Worm (Caenorhabditis elegans) whole organism, L1 larva: ENCODE results near the gene nhr-181.

Source experiments
- F16B12.6 ChIP-seq: fragments of 150-350 bp; optimal IDR thresholded peaks from 2 replicates; lab custom pipeline; 2014; ENCODE audit warnings: missing biosample characterization, missing genetic modification characterization
- Y116A8C.19 ChIP-seq: sonication (generic microtip); optimal IDR thresholded peaks from 2 replicates; lab custom pipeline; 2016; ENCODE audit warnings: missing compliant biosample characterization, missing genetic modification characterization, borderline replicate concordance
- aly-2 ChIP-seq: fragments of 150-350 bp; optimal IDR thresholded peaks from 2 replicates; lab custom pipeline; 2014; ENCODE audit warnings: missing biosample characterization, missing genetic modification characterization
- ceh-88 ChIP-seq: fragments of 200-800 bp; sonication (Bioruptor generic); IDR thresholded peaks from 2 replicates; pipeline ENCODE4 v1.3.6; 2022; ENCODE audit warnings: missing genetic modification characterization, missing compliant biosample characterization
- ceh-90 ChIP-seq: sonication (generic microtip); optimal IDR thresholded peaks from 2 replicates; lab custom pipeline; 2016; ENCODE audit warnings: missing genetic modification characterization, missing compliant biosample characterization
- dpl-1 ChIP-seq, 3 experiments: fragments of 150-350 bp in 2 of 3; sonication (generic microtip) in 1 of 3; optimal IDR thresholded peaks; 2 replicates each; lab custom pipeline; 2014 to 2017; ENCODE audit warnings: missing biosample characterization in 3 of 3, missing genetic modification characterization in 3 of 3, missing genetic modification reagents in 3 of 3
- dsc-1 ChIP-seq: sonication (generic microtip); optimal IDR thresholded peaks from 2 replicates; lab custom pipeline; 2016; ENCODE audit warnings: mild to moderate bottlenecking, missing genetic modification characterization, missing compliant biosample characterization
- efl-1 ChIP-seq, 4 experiments: fragments of 150-350 bp; optimal IDR thresholded peaks in 3 of 4; peaks in 1 of 4; 1 replicate in 1 of 4; 2 replicates in 3 of 4; lab custom pipeline; 2014; ENCODE audit warnings: missing biosample characterization in 2 of 4, missing genetic modification characterization in 2 of 4, missing genetic modification reagents in 2 of 4
- fkh-8 ChIP-seq: sonication (generic microtip); optimal IDR thresholded peaks from 2 replicates; lab custom pipeline; 2016; ENCODE audit warnings: mild to moderate bottlenecking, missing genetic modification characterization, missing compliant biosample characterization
- fos-1 ChIP-seq: fragments of 150-350 bp; optimal IDR thresholded peaks from 2 replicates; lab custom pipeline; 2014; ENCODE audit warnings: missing biosample characterization, missing genetic modification characterization
- grh-1 ChIP-seq: fragments of 200-800 bp; sonication (Bioruptor generic); IDR thresholded peaks from 2 replicates; pipeline ENCODE4 v1.3.6; 2022; ENCODE audit warnings: missing genetic modification reagents, missing genetic modification characterization, missing compliant biosample characterization
- hlh-4 ChIP-seq: sonication (generic microtip); optimal IDR thresholded peaks from 2 replicates; lab custom pipeline; 2016; ENCODE audit warnings: mild to moderate bottlenecking, missing genetic modification characterization, missing compliant biosample characterization
- isw-1 ChIP-seq: fragments of 200-800 bp; sonication (Bioruptor generic); IDR thresholded peaks from 2 replicates; pipeline ENCODE4 v1.3.6; 2022; ENCODE audit warnings: missing genetic modification characterization, missing compliant biosample characterization
- lin-15B ChIP-seq: fragments of 150-350 bp; sonication (generic microtip); optimal IDR thresholded peaks from 3 replicates; lab custom pipeline; 2014; ENCODE audit warnings: missing biosample characterization, missing genetic modification characterization
- lin-35 ChIP-seq, 2 experiments: fragments of 150-350 bp; optimal IDR thresholded peaks; 2 replicates each; lab custom pipeline; 2014; ENCODE audit warnings: missing biosample characterization in 2 of 2, missing genetic modification characterization in 2 of 2, missing genetic modification reagents in 2 of 2
- lin-39 ChIP-seq: fragments of 150-350 bp; optimal IDR thresholded peaks from 2 replicates; lab custom pipeline; 2014; ENCODE audit warnings: missing biosample characterization, missing genetic modification reagents, missing genetic modification characterization
- lsy-2 ChIP-seq, 2 experiments: fragments of 150-350 bp; optimal IDR thresholded peaks; 2 replicates each; lab custom pipeline; 2014; ENCODE audit warnings: missing biosample characterization in 2 of 2, missing genetic modification characterization in 2 of 2
- mab-9 ChIP-seq: fragments of 200-800 bp; sonication (Bioruptor generic); IDR thresholded peaks from 2 replicates; pipeline ENCODE4 v1.3.6; 2022; ENCODE audit warnings: missing genetic modification reagents, missing genetic modification characterization, missing compliant biosample characterization
- nhr-19 ChIP-seq: fragments of 200-800 bp; sonication (Bioruptor generic); conservative IDR thresholded peaks from 2 replicates; pipeline ENCODE4 v1.3.6; 2022; ENCODE audit warnings: missing genetic modification characterization, missing compliant biosample characterization
- nhr-20 ChIP-seq: sonication (generic microtip); optimal IDR thresholded peaks from 2 replicates; lab custom pipeline; 2016; ENCODE audit warnings: mild to moderate bottlenecking, missing genetic modification characterization, missing compliant biosample characterization
- nhr-47 ChIP-seq: sonication (generic microtip); optimal IDR thresholded peaks from 2 replicates; lab custom pipeline; 2016; ENCODE audit warnings: mild to moderate bottlenecking, missing genetic modification characterization, moderate library complexity, missing compliant biosample characterization
- nhr-76 ChIP-seq: sonication (generic microtip); optimal IDR thresholded peaks from 2 replicates; lab custom pipeline; 2017; ENCODE audit warnings: missing biosample characterization, missing genetic modification characterization
- nhr-85 ChIP-seq: sonication (generic microtip); peaks from one replicate; lab custom pipeline; 2016; ENCODE audit warnings: missing genetic modification characterization, inconsistent platforms, missing compliant biosample characterization
- nhr-90 ChIP-seq: sonication (generic microtip); optimal IDR thresholded peaks from 2 replicates; lab custom pipeline; 2016; ENCODE audit warnings: mild to moderate bottlenecking, missing genetic modification characterization, missing compliant biosample characterization; ENCODE audit not compliant: poor library complexity
- pag-3 ChIP-seq: sonication (generic microtip); optimal IDR thresholded peaks from 2 replicates; lab custom pipeline; 2017; ENCODE audit warnings: missing genetic modification characterization, mild to moderate bottlenecking, missing compliant biosample characterization, antibody characterized with exemption, borderline replicate concordance; ENCODE audit not compliant: insufficient read depth
- rnt-1 ChIP-seq: sonication (generic microtip); optimal IDR thresholded peaks from 2 replicates; lab custom pipeline; 2016; ENCODE audit warnings: mild to moderate bottlenecking, missing genetic modification characterization, moderate library complexity, missing compliant biosample characterization
- skn-1 ChIP-seq: fragments of 150-350 bp; optimal IDR thresholded peaks from 2 replicates; lab custom pipeline; 2014; ENCODE audit warnings: missing biosample characterization, missing genetic modification characterization
- snpc-4 ChIP-seq: fragments of 150-350 bp; optimal IDR thresholded peaks from 2 replicates; lab custom pipeline; 2014; ENCODE audit warnings: missing biosample characterization, missing genetic modification characterization
- swsn-7 ChIP-seq: sonication (generic microtip); optimal IDR thresholded peaks from 2 replicates; lab custom pipeline; 2016; ENCODE audit warnings: missing genetic modification characterization, missing compliant biosample characterization
- tbx-2 ChIP-seq: sonication (generic microtip); optimal IDR thresholded peaks from 2 replicates; lab custom pipeline; 2016; ENCODE audit warnings: missing genetic modification characterization, missing compliant biosample characterization
- tlp-1 ChIP-seq: fragments of 150-350 bp; optimal IDR thresholded peaks from 2 replicates; lab custom pipeline; 2014; ENCODE audit warnings: missing biosample characterization, missing genetic modification characterization
- unc-30 ChIP-seq: sonication (generic microtip); optimal IDR thresholded peaks from 2 replicates; lab custom pipeline; 2017; ENCODE audit warnings: missing biosample characterization, missing genetic modification characterization
- unc-86 ChIP-seq: sonication (generic microtip); optimal IDR thresholded peaks from 2 replicates; lab custom pipeline; 2016; ENCODE audit warnings: missing genetic modification characterization, missing compliant biosample characterization
- unc-98 ChIP-seq: fragments of 200-800 bp; sonication (Bioruptor generic); IDR thresholded peaks from 2 replicates; pipeline ENCODE4 v1.3.6; 2022; ENCODE audit warnings: missing genetic modification characterization, missing compliant biosample characterization
- vab-15 ChIP-seq: sonication (generic microtip); optimal IDR thresholded peaks from 2 replicates; lab custom pipeline; 2017; ENCODE audit warnings: missing genotype, mild to moderate bottlenecking, missing genetic modification characterization, missing compliant biosample characterization
- xbp-1 ChIP-seq: sonication (generic microtip); optimal IDR thresholded peaks from 2 replicates; lab custom pipeline; 2016; ENCODE audit warnings: missing genetic modification characterization, missing compliant biosample characterization

The nhr-181 gene

ce11 chrV:4063559-4064164, 31.2 kb upstream of the nhr-181 start:
- TF ChIP-seq xbp-1 (tag; lab: Kevin White, UChicago) (peak; percentile 45), efl-1 (optimal IDR thresholded peaks at IDR 0.05; lab: Kevin White, UChicago) (peak; percentile 62 to 75), efl-1 (GFP tag; optimal IDR thresholded peaks at IDR 0.05 in 1 of 2; lab: Kevin White, UChicago) (peak; percentile 69 to 96), mab-9 (GFP tag; lab: Robert Waterston, UW) (peak; percentile 84), rnt-1 (tag; lab: Kevin White, UChicago) (peak; percentile 58), isw-1 (GFP tag; lab: Robert Waterston, UW) (peak; percentile 88), swsn-7 (tag; lab: Kevin White, UChicago) (peak; percentile 37), ceh-88 (GFP tag; lab: Robert Waterston, UW) (peak; percentile 84), nhr-20 (tag; lab: Kevin White, UChicago) (peak; percentile 48), fkh-8 (peak; percentile 19), F16B12.6 (tag; lab: Kevin White, UChicago) (peak; percentile 49), lsy-2 (tag; optimal IDR thresholded peaks at IDR 0.05; lab: Kevin White, UChicago) (peak; percentile 81 to 93), grh-1 (GFP tag; lab: Robert Waterston, UW) (peak; percentile 86), dpl-1 (GFP tag; optimal IDR thresholded peaks at IDR 0.05; lab: Kevin White, UChicago) (peak; percentile 42 to 67 (median 48)), nhr-47 (peak; percentile 73), lin-35 (GFP tag; optimal IDR thresholded peaks at IDR 0.05; lab: Kevin White, UChicago) (peak; percentile 48 to 70), nhr-85 (peak; percentile 65), dsc-1 (tag; lab: Kevin White, UChicago) (peak; percentile 38), unc-86 (tag; lab: Kevin White, UChicago) (peak; percentile 34), unc-98 (GFP tag; lab: Robert Waterston, UW) (peak; percentile 89), nhr-19 (GFP tag; lab: Robert Waterston, UW) (peak; percentile 93)

DNA sequence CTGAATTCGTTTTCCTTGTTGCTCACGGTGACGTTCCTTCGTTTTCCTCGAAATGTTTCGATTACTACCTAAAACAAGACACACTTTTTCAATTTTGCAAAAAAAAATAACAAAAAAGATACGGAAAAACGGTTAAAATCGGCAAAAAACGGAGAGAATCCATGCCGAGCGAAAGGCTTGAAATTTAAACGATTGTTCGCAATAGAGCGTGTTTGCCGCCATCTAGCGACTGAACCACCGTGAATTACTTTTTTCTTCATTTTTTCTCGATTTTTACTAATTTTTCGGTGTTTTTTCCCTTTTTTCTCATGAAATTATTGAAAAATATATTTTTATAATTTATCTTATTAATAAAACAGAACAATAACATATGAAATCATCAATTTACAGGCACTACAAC, 28.7 kb upstream of the nhr-181 start:
- peak in 1 of 2 experiments; percentile 13 for TF ChIP-seq lsy-2 (tag; optimal IDR thresholded peaks at IDR 0.05; lab: Kevin White, UChicago)

DNA sequence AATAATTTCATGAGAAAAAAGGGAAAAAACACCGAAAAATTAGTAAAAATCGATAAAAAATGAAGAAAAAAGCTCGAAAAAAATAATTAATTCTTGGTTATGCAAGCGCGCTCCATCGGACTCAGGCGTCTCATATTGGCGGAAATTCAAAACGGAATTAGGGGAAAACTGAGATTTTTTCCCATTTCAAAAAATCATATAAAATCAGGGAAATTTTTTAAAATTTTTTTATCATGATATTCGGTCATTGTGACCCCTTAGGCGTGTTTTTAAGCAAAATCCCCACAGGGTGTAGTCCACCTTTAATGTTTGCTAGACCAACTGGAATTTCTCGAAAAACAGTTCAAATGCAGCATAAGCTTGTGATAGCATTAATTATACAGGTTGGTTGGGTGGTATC, 27.0 kb upstream of the nhr-181 start:
- TF ChIP-seq dpl-1 (GFP tag; optimal IDR thresholded peaks at IDR 0.05; lab: Kevin White, UChicago) (peak in 1 of 3 experiments; percentile 36), efl-1 (optimal IDR thresholded peaks at IDR 0.05; lab: Kevin White, UChicago) (peak in 1 of 2 experiments; percentile 68), efl-1 (GFP tag; optimal IDR thresholded peaks at IDR 0.05 in 1 of 2; lab: Kevin White, UChicago) (peak; percentile 57 to 95)
- TF ChIP-seq, all 84 proteins: peak for 2; not testable (repeated sequence) for 82

- TF ChIP-seq lin-39 (tag; lab: Kevin White, UChicago) (no peak), skn-1 (tag; lab: Kevin White, UChicago) (no peak), Y116A8C.19 (tag; lab: Kevin White, UChicago) (no peak), snpc-4 (no peak), hlh-4 (no peak), nhr-76 (tag; lab: Kevin White, UChicago) (no peak), unc-30 (no peak), ceh-90 (tag; lab: Kevin White, UChicago) (no peak), vab-15 (tag; lab: Kevin White, UChicago) (no peak), lin-15B (tag; lab: Kevin White, UChicago) (no peak), pag-3 (tag; lab: Kevin White, UChicago) (no peak), tlp-1 (tag; lab: Kevin White, UChicago) (no peak), aly-2 (tag; lab: Kevin White, UChicago) (no peak)
Measured at ce11 chrV:4073455-4073854, 21.4 kb upstream of the nhr-181 start, which contains the start of gene otpl-2. TSS of gene otpl-2 (plus strand) at chrV:4073755.

DNA sequence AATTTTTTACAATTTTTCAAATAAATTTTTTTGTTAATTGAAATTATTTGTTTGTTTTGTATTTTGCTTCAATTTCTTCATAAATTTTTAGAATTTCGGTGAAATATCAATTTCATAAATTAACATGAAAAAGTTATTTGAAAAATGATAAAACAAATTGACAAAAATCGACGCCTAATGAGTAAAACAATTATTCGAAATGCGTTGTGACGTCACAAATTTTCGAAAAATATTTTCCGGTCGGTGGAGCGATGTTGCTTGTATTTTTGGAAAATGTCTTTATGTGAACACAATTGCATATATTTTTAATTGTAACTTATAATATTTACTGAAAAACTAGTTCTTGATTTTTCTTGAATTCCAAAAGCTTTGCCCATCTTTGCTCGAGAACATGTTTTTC, 14.3 kb upstream of the nhr-181 start:
- TF ChIP-seq tbx-2 (tag; lab: Kevin White, UChicago), result no peak
- no peak for TF ChIP-seq fos-1 (tag; lab: Kevin White, UChicago)
- TF ChIP-seq snpc-4, result no peak
- TF ChIP-seq nhr-90 (tag; lab: Kevin White, UChicago), result no peak
- TF ChIP-seq vab-15 (tag; lab: Kevin White, UChicago), result no peak
- TF ChIP-seq skn-1 (tag; lab: Kevin White, UChicago), result no peak
- TF ChIP-seq xbp-1 (tag; lab: Kevin White, UChicago), result no peak
